Worm (Caenorhabditis elegans) whole organism, mixed stage, embryonic: Measurements from ENCODE around the gene F41E6.15.

Source experiments
- ces-1 ChIP-seq: fragments of 150-350 bp; optimal IDR thresholded peaks from 2 replicates; lab custom pipeline; 2014; ENCODE audit warnings: missing biosample characterization, missing genetic modification reagents, missing genetic modification characterization
- elt-1 ChIP-seq: sonication (generic microtip); optimal IDR thresholded peaks from 2 replicates; lab custom pipeline; 2017; ENCODE audit warnings: missing genetic modification characterization, mild to moderate bottlenecking, missing compliant biosample characterization, antibody characterized with exemption, moderate library complexity, borderline replicate concordance; ENCODE audit not compliant: insufficient read depth
- elt-3 ChIP-seq: fragments of 150-350 bp; optimal IDR thresholded peaks from 2 replicates; lab custom pipeline; 2014; ENCODE audit warnings: missing biosample characterization, missing genetic modification characterization
- flh-1 ChIP-seq: fragments of 200-800 bp; sonication (Bioruptor generic); optimal IDR thresholded peaks from 2 replicates; lab custom pipeline; 2018; ENCODE audit warnings: mild to moderate bottlenecking, missing genetic modification characterization, moderate library complexity, missing compliant biosample characterization
- nhr-2 ChIP-seq: fragments of 150-350 bp; optimal IDR thresholded peaks from 2 replicates; lab custom pipeline; 2014; ENCODE audit warnings: missing biosample characterization, missing genetic modification characterization
- nhr-237 ChIP-seq: fragments of 150-350 bp; optimal IDR thresholded peaks from 2 replicates; lab custom pipeline; 2014; ENCODE audit warnings: missing biosample characterization, missing genetic modification characterization
- nhr-28 ChIP-seq: fragments of 150-350 bp; optimal IDR thresholded peaks from 2 replicates; lab custom pipeline; 2014; ENCODE audit warnings: missing biosample characterization, missing genetic modification characterization
- nhr-76 ChIP-seq: sonication (generic microtip); optimal IDR thresholded peaks from 2 replicates; lab custom pipeline; 2017; ENCODE audit warnings: missing biosample characterization, missing genetic modification characterization
- pha-4 ChIP-seq: fragments of 150-350 bp; optimal IDR thresholded peaks from 2 replicates; lab custom pipeline; 2018; ENCODE audit warnings: missing biosample characterization, missing genetic modification reagents, missing genetic modification characterization
- snpc-4 ChIP-seq: fragments of 150-350 bp; optimal IDR thresholded peaks from 2 replicates; lab custom pipeline; 2014; ENCODE audit warnings: missing biosample characterization, missing genetic modification characterization
- tbx-8 ChIP-seq: fragments of 200-800 bp; sonication (Bioruptor generic); optimal IDR thresholded peaks from 2 replicates; lab custom pipeline; 2018; ENCODE audit warnings: mild to moderate bottlenecking, missing genetic modification characterization, moderate library complexity, missing compliant biosample characterization
- unc-120 ChIP-seq: sonication (generic microtip); optimal IDR thresholded peaks from 2 replicates; lab custom pipeline; 2017; ENCODE audit warnings: missing genetic modification characterization, missing compliant biosample characterization; ENCODE audit not compliant: poor library complexity, severe bottlenecking
- unc-62 ChIP-seq: fragments of 150-350 bp; optimal IDR thresholded peaks from 2 replicates; lab custom pipeline; 2014; ENCODE audit warnings: missing biosample characterization, missing genetic modification reagents, missing genetic modification characterization
- ztf-11 ChIP-seq: fragments of 150-350 bp; optimal IDR thresholded peaks from 2 replicates; lab custom pipeline; 2014; ENCODE audit warnings: missing biosample characterization, missing genetic modification characterization

DNA sequence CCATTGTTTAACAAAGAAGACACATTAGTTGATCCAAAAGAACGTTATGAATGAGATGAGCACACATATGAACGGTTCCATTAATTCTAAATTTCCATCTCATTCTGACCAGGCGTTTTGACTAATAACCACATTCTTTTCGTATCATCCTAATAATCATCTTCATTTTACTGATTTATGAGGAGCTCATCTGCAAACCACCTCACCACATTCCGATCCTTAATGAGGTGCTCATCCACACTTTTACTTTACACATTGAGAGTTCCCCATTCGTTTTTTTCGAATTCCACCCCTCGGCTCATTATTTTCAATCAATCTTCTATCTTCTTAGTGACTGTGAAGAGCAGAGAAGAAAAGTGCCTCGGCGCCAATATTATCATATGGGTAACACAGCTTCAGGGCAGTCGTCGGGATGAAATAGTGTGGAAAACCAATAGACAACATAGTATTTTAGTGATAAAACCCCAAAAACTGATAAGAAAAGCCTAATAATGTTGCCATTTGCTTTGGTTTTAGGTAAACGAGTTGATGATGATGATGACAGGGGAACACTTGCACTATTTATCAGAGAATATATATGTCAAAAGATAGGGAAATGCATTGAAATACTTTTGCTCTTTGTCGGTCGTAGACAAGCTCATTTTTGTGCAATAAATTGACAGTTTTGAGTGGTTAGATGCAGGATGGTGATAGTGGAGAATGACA lies 48.6 kb upstream of the F41E6.15 start:
- TF ChIP-seq unc-62 (GFP tag; lab: Kevin White, UChicago) (no peak), pha-4 (tag; lab: Kevin White, UChicago) (no peak), elt-3 (tag; lab: Kevin White, UChicago) (no peak), nhr-28 (tag; lab: Kevin White, UChicago) (no peak), ces-1 (GFP tag; lab: Kevin White, UChicago) (no peak), flh-1 (GFP tag; lab: Kevin White, UChicago) (no peak), nhr-2 (tag; lab: Kevin White, UChicago) (no peak), nhr-76 (tag; lab: Kevin White, UChicago) (no peak), nhr-237 (tag; lab: Kevin White, UChicago) (no peak), tbx-8 (GFP tag; lab: Kevin White, UChicago) (no peak), ztf-11 (tag; lab: Kevin White, UChicago) (no peak), snpc-4 (tag; lab: Kevin White, UChicago) (no peak), unc-120 (tag; lab: Kevin White, UChicago) (no peak), elt-1 (tag; lab: Kevin White, UChicago) (no peak)
